Fruit fly (Drosophila melanogaster) whole organism, prepupa: ENCODE results near the gene Syx1A.

ENCODE experiments used
- Blimp-1 ChIP-seq: fragments of 200-800 bp; sonication (Bioruptor generic); optimal IDR thresholded peaks from 3 replicates; lab custom pipeline; 2017; ENCODE audit warnings: missing biosample characterization, missing genetic modification characterization, mild to moderate bottlenecking, moderate library complexity, missing genetic modification reagents
- CG10669 ChIP-seq: fragments of 200-800 bp; sonication (Bioruptor generic); optimal IDR thresholded peaks from 3 replicates; lab custom pipeline; 2018; ENCODE audit warnings: missing biosample characterization, mild to moderate bottlenecking, missing genetic modification characterization, moderate library complexity
- CG11762 ChIP-seq: fragments of 200-800 bp; sonication (Bioruptor generic); optimal IDR thresholded peaks from 3 replicates; lab custom pipeline; 2016; ENCODE audit warnings: missing biosample characterization, missing genetic modification characterization; ENCODE audit not compliant: insufficient read depth
- CG15336 ChIP-seq: fragments of 200-800 bp; sonication (Bioruptor generic); IDR thresholded peaks from 2 replicates; pipeline ENCODE4 v1.3.6; 2022; ENCODE audit warnings: missing biosample characterization, missing genetic modification characterization
- CG1621 ChIP-seq: fragments of 200-800 bp; sonication (Bioruptor generic); optimal IDR thresholded peaks from 3 replicates; lab custom pipeline; 2018; ENCODE audit warnings: missing biosample characterization, mild to moderate bottlenecking, missing genetic modification characterization
- CG16779 ChIP-seq: fragments of 200-800 bp; sonication (Bioruptor generic); optimal IDR thresholded peaks from 3 replicates; lab custom pipeline; 2017; ENCODE audit warnings: missing biosample characterization, mild to moderate bottlenecking, missing genetic modification characterization
- CG3032 ChIP-seq: fragments of 200-800 bp; optimal IDR thresholded peaks from 2 replicates; lab custom pipeline; 2019; ENCODE audit warnings: missing biosample characterization, mild to moderate bottlenecking, missing genetic modification characterization, moderate library complexity
- CG31627 ChIP-seq: fragments of 200-800 bp; sonication (Bioruptor generic); optimal IDR thresholded peaks from 3 replicates; lab custom pipeline; 2016; ENCODE audit warnings: missing biosample characterization, missing genetic modification characterization
- CG32006 ChIP-seq: fragments of 200-800 bp; sonication (Bioruptor generic); optimal IDR thresholded peaks from 3 replicates; lab custom pipeline; 2017; ENCODE audit warnings: missing biosample characterization, mild to moderate bottlenecking, missing genetic modification characterization
- CG34406 ChIP-seq: fragments of 200-800 bp; sonication (Bioruptor generic); optimal IDR thresholded peaks from 3 replicates; lab custom pipeline; 2016; ENCODE audit warnings: missing biosample characterization, missing genetic modification characterization
- CG4318 ChIP-seq: fragments of 200-800 bp; sonication (Bioruptor generic); optimal IDR thresholded peaks from 3 replicates; lab custom pipeline; 2017; ENCODE audit warnings: missing biosample characterization, mild to moderate bottlenecking, missing genetic modification characterization
- CG6163 ChIP-seq: fragments of 200-800 bp; sonication (Bioruptor generic); IDR thresholded peaks from 3 replicates; pipeline ENCODE4 v1.3.6; 2022; ENCODE audit warnings: missing biosample characterization, missing genetic modification characterization
- CG6276 ChIP-seq: fragments of 200-800 bp; sonication (Bioruptor generic); optimal IDR thresholded peaks from 2 replicates; lab custom pipeline; 2017; ENCODE audit warnings: missing biosample characterization, mild to moderate bottlenecking, missing genetic modification characterization
- CG6792 ChIP-seq: fragments of 200-800 bp; sonication (Bioruptor generic); optimal IDR thresholded peaks from 3 replicates; lab custom pipeline; 2016; ENCODE audit warnings: missing biosample characterization, missing genetic modification characterization
- CG6854 ChIP-seq: fragments of 200-800 bp; sonication (Bioruptor generic); optimal IDR thresholded peaks from 2 replicates; lab custom pipeline; 2017; ENCODE audit warnings: missing biosample characterization, mild to moderate bottlenecking, missing genetic modification characterization
- CG8119 ChIP-seq: fragments of 200-800 bp; sonication (Bioruptor generic); IDR thresholded peaks from 3 replicates; pipeline ENCODE4 v1.3.6; 2022; ENCODE audit warnings: missing biosample characterization, missing genetic modification characterization
- CG8319 ChIP-seq: fragments of 200-800 bp; sonication (Bioruptor generic); optimal IDR thresholded peaks from 3 replicates; lab custom pipeline; 2016; ENCODE audit warnings: missing biosample characterization, missing genetic modification characterization
- CG8632 ChIP-seq: fragments of 200-800 bp; sonication (Bioruptor generic); optimal IDR thresholded peaks from 3 replicates; lab custom pipeline; 2016; ENCODE audit warnings: missing biosample characterization, missing genetic modification characterization
- Eip75B ChIP-seq: fragments of 200-800 bp; sonication (Bioruptor generic); optimal IDR thresholded peaks from 3 replicates; lab custom pipeline; 2016; ENCODE audit warnings: missing biosample characterization, missing genetic modification characterization
- Eip93F ChIP-seq: fragments of 200-800 bp; sonication (Bioruptor generic); optimal IDR thresholded peaks from 2 replicates; lab custom pipeline; 2016; ENCODE audit warnings: missing biosample characterization, mild to moderate bottlenecking, missing genetic modification characterization
- Ets96B ChIP-seq: fragments of 200-800 bp; optimal IDR thresholded peaks from 2 replicates; lab custom pipeline; 2019; ENCODE audit warnings: missing biosample characterization, mild to moderate bottlenecking, missing genetic modification characterization, moderate library complexity
- Hr4 ChIP-seq: fragments of 200-800 bp; sonication (Bioruptor generic); optimal IDR thresholded peaks from 3 replicates; lab custom pipeline; 2016; ENCODE audit warnings: missing biosample characterization, missing genetic modification characterization
- Lpt ChIP-seq: fragments of 200-800 bp; sonication (Bioruptor generic); optimal IDR thresholded peaks from 3 replicates; lab custom pipeline; 2016; ENCODE audit warnings: missing biosample characterization, missing genetic modification characterization
- Met ChIP-seq: fragments of 200-800 bp; sonication (Bioruptor generic); optimal IDR thresholded peaks from 3 replicates; lab custom pipeline; 2016; ENCODE audit warnings: missing biosample characterization, missing genetic modification characterization
- OdsH ChIP-seq: fragments of 200-800 bp; sonication (Bioruptor generic); optimal IDR thresholded peaks from 3 replicates; lab custom pipeline; 2016; ENCODE audit warnings: missing biosample characterization, missing genetic modification characterization
- Smox ChIP-seq: fragments of 200-800 bp; sonication (Bioruptor generic); optimal IDR thresholded peaks from 3 replicates; lab custom pipeline; 2016; ENCODE audit warnings: missing biosample characterization, missing genetic modification characterization
- Sox14 ChIP-seq: fragments of 200-800 bp; sonication (Bioruptor generic); optimal IDR thresholded peaks from 3 replicates; lab custom pipeline; 2016; ENCODE audit warnings: missing biosample characterization, missing genetic modification characterization
- Sox15 ChIP-seq: fragments of 200-800 bp; sonication (Bioruptor generic); optimal IDR thresholded peaks from 3 replicates; lab custom pipeline; 2016; ENCODE audit warnings: missing biosample characterization, missing genetic modification characterization
- achi ChIP-seq: fragments of 200-800 bp; sonication (Bioruptor generic); optimal IDR thresholded peaks from 3 replicates; lab custom pipeline; 2016; ENCODE audit warnings: missing biosample characterization, missing genetic modification characterization
- acj6 ChIP-seq: fragments of 200-800 bp; sonication (Bioruptor generic); optimal IDR thresholded peaks from 3 replicates; lab custom pipeline; 2016; ENCODE audit warnings: missing biosample characterization, missing genetic modification characterization
- cyc ChIP-seq: fragments of 200-800 bp; sonication (Bioruptor generic); optimal IDR thresholded peaks from 3 replicates; lab custom pipeline; 2016; ENCODE audit warnings: missing biosample characterization, missing genetic modification characterization
- dsx ChIP-seq: fragments of 200-800 bp; optimal IDR thresholded peaks from 3 replicates; lab custom pipeline; 2019; ENCODE audit warnings: missing biosample characterization, mild to moderate bottlenecking, missing genetic modification characterization, moderate library complexity; ENCODE audit not compliant: poor library complexity, severe bottlenecking
- eg ChIP-seq: fragments of 200-800 bp; sonication (Bioruptor generic); IDR thresholded peaks from 3 replicates; pipeline ENCODE4 v1.3.6; 2022; ENCODE audit warnings: missing biosample characterization, missing genetic modification characterization
- fd59A ChIP-seq: fragments of 200-800 bp; sonication (Bioruptor generic); optimal IDR thresholded peaks from 2 replicates; lab custom pipeline; 2017; ENCODE audit warnings: missing biosample characterization, mild to moderate bottlenecking, missing genetic modification characterization, missing genetic modification reagents
- fd85E ChIP-seq: fragments of 200-800 bp; sonication (Bioruptor generic); optimal IDR thresholded peaks from 3 replicates; lab custom pipeline; 2016; ENCODE audit warnings: missing biosample characterization, missing genetic modification characterization
- fkh ChIP-seq: fragments of 200-800 bp; sonication (Bioruptor generic); optimal IDR thresholded peaks from 3 replicates; lab custom pipeline; 2017; ENCODE audit warnings: missing biosample characterization, mild to moderate bottlenecking, missing genetic modification characterization, moderate library complexity
- lz ChIP-seq: fragments of 200-800 bp; sonication (Bioruptor generic); optimal IDR thresholded peaks from 3 replicates; lab custom pipeline; 2016; ENCODE audit warnings: missing biosample characterization, missing genetic modification characterization
- net ChIP-seq: fragments of 200-800 bp; sonication (Bioruptor generic); optimal IDR thresholded peaks from 3 replicates; lab custom pipeline; 2016; ENCODE audit warnings: missing biosample characterization, missing genetic modification characterization
- pdm3 ChIP-seq: fragments of 200-800 bp; sonication (Bioruptor generic); optimal IDR thresholded peaks from 3 replicates; lab custom pipeline; 2016; ENCODE audit warnings: missing biosample characterization, missing genetic modification characterization
- spab ChIP-seq: fragments of 200-800 bp; sonication (Bioruptor generic); optimal IDR thresholded peaks from 2 replicates; lab custom pipeline; 2017; ENCODE audit warnings: missing biosample characterization, mild to moderate bottlenecking, missing genetic modification characterization, missing genetic modification reagents
- ss ChIP-seq, 2 experiments: fragments of 200-800 bp; sonication (Bioruptor generic); optimal IDR thresholded peaks; 2 replicates in 1 of 2; 3 replicates in 1 of 2; lab custom pipeline; 2017 to 2018; ENCODE audit warnings: mild to moderate bottlenecking in 2 of 2, missing biosample characterization in 2 of 2, missing genetic modification characterization in 2 of 2, moderate library complexity in 1 of 2
- svp ChIP-seq: fragments of 200-800 bp; sonication (Bioruptor generic); peaks from one replicate; lab custom pipeline; 2016; ENCODE audit warnings: missing biosample characterization, missing genetic modification characterization
- topi ChIP-seq: fragments of 200-800 bp; sonication (Bioruptor generic); optimal IDR thresholded peaks from 3 replicates; lab custom pipeline; 2016; ENCODE audit warnings: missing biosample characterization, missing genetic modification characterization
- vri ChIP-seq: fragments of 200-800 bp; sonication (Bioruptor generic); optimal IDR thresholded peaks from 3 replicates; lab custom pipeline; 2016; ENCODE audit warnings: missing biosample characterization, mild to moderate bottlenecking, missing genetic modification characterization

Gene Syx1A

DNA sequence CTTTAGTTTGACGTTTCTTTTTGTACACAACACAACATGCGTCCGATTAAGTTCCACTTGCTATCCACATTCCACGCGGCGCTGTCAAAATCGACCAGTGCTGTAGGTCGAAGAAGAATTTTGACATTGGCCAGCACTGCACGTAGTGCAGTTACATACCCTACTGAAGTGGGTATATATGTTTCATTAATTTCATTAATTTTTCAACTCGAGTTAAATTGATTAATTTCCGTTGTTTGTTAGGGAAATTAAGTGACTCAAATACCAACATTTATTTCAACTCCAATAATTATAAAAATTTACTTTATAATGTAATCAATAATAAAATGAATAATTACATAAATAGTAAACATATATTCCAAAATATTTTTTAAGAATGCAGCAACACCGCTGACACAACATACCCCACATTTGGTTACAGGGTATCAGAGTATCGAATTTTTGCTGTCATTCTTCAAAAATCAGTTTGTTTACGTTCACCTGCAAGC lies 3.4 kb upstream of the Syx1A start, which contains the start of the genes eIF4EHP and CG18428 (continued):
- TF ChIP-seq svp (GFP tag; lab: Kevin White, UChicago): peak; percentile 98
- no peak for TF ChIP-seq CG8119
- TF ChIP-seq Smox: peak; percentile 94
- peak; percentile 98 for TF ChIP-seq CG16779
- TF ChIP-seq OdsH (GFP tag; lab: Kevin White, UChicago): peak; percentile 99
- peak; percentile 99 to 100 for TF ChIP-seq ss (GFP tag; optimal IDR thresholded peaks at IDR 0.05; lab: Kevin White, UChicago)
- TF ChIP-seq CG8632 (GFP tag; lab: Kevin White, UChicago): peak; percentile 99
- peak; percentile 100 for TF ChIP-seq achi
- peak; percentile 96 for TF ChIP-seq Met (GFP tag; lab: Kevin White, UChicago)
- TF ChIP-seq lz (GFP tag; lab: Kevin White, UChicago): peak; percentile 95
- peak; percentile 95 for TF ChIP-seq CG8319 (GFP tag; lab: Kevin White, UChicago)
- no peak for TF ChIP-seq CG15336 (GFP tag; lab: Robert Waterston, UW)
- peak; percentile 94 for TF ChIP-seq Sox14 (GFP tag; lab: Kevin White, UChicago)
- peak; percentile 92 for TF ChIP-seq CG31627 (GFP tag; lab: Kevin White, UChicago)
- peak; percentile 98 for TF ChIP-seq Blimp-1 (GFP tag; lab: Kevin White, UChicago)
- peak; percentile 98 for TF ChIP-seq CG6854 (GFP tag; lab: Kevin White, UChicago)

DNA sequence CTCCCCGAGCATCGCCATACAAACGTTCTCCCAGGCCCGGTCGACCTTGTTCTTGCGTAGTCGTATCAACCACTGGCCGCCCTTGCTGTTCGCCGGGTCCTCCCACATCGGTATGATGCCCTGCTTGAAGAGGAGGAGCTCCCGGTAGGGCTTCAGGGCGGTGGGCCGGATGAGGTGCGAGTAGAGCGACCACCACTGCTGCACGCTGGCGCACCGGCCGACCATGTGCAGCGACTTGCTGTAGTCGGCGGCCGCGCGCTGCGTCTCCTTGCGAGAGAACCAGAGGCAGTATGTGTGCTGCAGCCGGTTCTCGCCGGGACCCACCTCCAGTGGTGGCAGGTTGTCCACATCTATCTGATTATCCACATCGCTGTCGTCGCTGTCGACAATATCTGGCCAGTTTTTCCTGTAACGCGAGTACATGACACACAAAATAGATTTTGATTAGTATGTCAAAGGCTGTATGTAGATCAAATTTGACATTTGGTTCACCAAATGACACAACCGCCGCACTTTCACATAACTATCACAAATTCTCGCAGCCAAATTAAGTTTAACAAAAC lies 1.4 kb upstream of the Syx1A start, which contains the start of gene CG10694:
Gene CG10694, plus strand, starts transcription at position 513 of the 563 bp plus-strand sequence.
- TF ChIP-seq cyc: no peak
- TF ChIP-seq spab: no peak
- TF ChIP-seq CG3032: no peak
- TF ChIP-seq CG4318 (GFP tag; lab: Kevin White, UChicago): no peak
- no peak for TF ChIP-seq CG6792 (GFP tag; lab: Kevin White, UChicago)
- no peak for TF ChIP-seq svp (GFP tag; lab: Kevin White, UChicago)
- no peak for TF ChIP-seq dsx (GFP tag; lab: Kevin White, UChicago)
- no peak for TF ChIP-seq lz (GFP tag; lab: Kevin White, UChicago)

DNA sequence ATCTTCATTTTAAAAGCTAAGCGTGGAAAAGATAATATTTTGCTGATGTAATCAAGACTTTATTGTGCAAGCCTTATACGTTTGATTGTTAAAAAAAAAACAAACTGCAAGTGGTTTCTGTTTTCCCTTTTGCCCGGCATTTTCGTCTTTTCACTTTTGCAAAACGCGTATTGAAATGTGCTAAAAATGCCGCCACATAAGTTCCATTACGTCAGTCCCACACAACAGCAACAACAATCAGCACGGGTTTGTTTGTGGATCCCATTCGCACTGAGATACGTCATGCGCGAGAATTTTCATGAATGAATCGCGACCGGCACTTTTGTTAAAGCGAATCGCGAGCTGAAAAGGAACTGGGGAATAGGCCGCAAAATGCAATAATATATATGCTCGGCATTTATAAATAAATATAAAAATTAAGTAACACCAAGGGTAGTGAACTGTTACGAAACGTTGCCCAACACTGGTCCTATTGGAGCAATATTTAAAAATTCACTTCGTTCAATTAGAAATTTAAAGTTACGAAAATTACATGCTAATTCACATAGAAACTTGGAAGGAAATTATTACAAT lies 582 bp upstream of the Syx1A start:
- TF ChIP-seq eg (GFP tag; lab: Robert Waterston, UW) (no peak), Lpt (GFP tag; lab: Kevin White, UChicago) (peak; percentile 8), CG6854 (GFP tag; lab: Kevin White, UChicago) (peak; percentile 41), fd59A (no peak), fkh (GFP tag; lab: Kevin White, UChicago) (no peak), CG34406 (GFP tag; lab: Kevin White, UChicago) (peak; percentile 49), CG10669 (GFP tag; lab: Kevin White, UChicago) (peak; percentile 35), achi (peak; percentile 82), CG6792 (GFP tag; lab: Kevin White, UChicago) (peak; percentile 72), CG11762 (peak; percentile 59), Hr4 (GFP tag; lab: Kevin White, UChicago) (peak; percentile 78), CG31627 (GFP tag; lab: Kevin White, UChicago) (peak; percentile 43), CG16779 (peak; percentile 41), spab (no peak), pdm3 (GFP tag; lab: Kevin White, UChicago) (peak; percentile 78), CG1621 (tag; lab: Kevin White, UChicago) (peak; percentile 71), CG15336 (GFP tag; lab: Robert Waterston, UW) (no peak), CG6276 (GFP tag; lab: Kevin White, UChicago) (no peak), CG6163 (GFP tag; lab: Robert Waterston, UW) (no peak), Ets96B (tag; lab: Kevin White, UChicago) (peak; percentile 25), Eip93F (GFP tag; lab: Kevin White, UChicago) (peak; percentile 80), svp (GFP tag; lab: Kevin White, UChicago) (peak; percentile 77), topi (GFP tag; lab: Kevin White, UChicago) (peak; percentile 75), Eip75B (peak; percentile 65), CG32006 (GFP tag; lab: Kevin White, UChicago) (peak; percentile 27), fd85E (peak; percentile 21), vri (GFP tag; lab: Kevin White, UChicago) (peak; percentile 95), Sox14 (GFP tag; lab: Kevin White, UChicago) (peak; percentile 61), lz (GFP tag; lab: Kevin White, UChicago) (peak; percentile 47), Sox15 (GFP tag; lab: Kevin White, UChicago) (no peak), acj6 (GFP tag; lab: Kevin White, UChicago) (peak; percentile 68), net (GFP tag; lab: Kevin White, UChicago) (peak; percentile 70), cyc (peak; percentile 37)
